Fruit fly (Drosophila melanogaster) whole organism, pupa: Measurements from ENCODE around the gene CG2124.

Source experiments
- CG8301 ChIP-seq: fragments of 200-800 bp; sonication (Bioruptor generic); optimal IDR thresholded peaks from 2 replicates; lab custom pipeline; 2018; ENCODE audit warnings: missing biosample characterization, mild to moderate bottlenecking, missing genetic modification characterization
- EcR ChIP-seq: fragments of 200-800 bp; sonication (Bioruptor generic); optimal IDR thresholded peaks from 3 replicates; lab custom pipeline; 2019; ENCODE audit warnings: missing biosample characterization, missing genetic modification characterization, mild to moderate bottlenecking, moderate library complexity, missing genetic modification reagents
- Pif1A ChIP-seq: fragments of 200-800 bp; sonication (Bioruptor generic); optimal IDR thresholded peaks from 3 replicates; lab custom pipeline; 2016; ENCODE audit warnings: missing biosample characterization, missing genetic modification characterization
- Snoo ChIP-seq: fragments of 200-800 bp; sonication (Bioruptor generic); optimal IDR thresholded peaks from 3 replicates; lab custom pipeline; 2017; ENCODE audit warnings: missing biosample characterization, mild to moderate bottlenecking, missing genetic modification characterization, inconsistent platforms

DNA sequence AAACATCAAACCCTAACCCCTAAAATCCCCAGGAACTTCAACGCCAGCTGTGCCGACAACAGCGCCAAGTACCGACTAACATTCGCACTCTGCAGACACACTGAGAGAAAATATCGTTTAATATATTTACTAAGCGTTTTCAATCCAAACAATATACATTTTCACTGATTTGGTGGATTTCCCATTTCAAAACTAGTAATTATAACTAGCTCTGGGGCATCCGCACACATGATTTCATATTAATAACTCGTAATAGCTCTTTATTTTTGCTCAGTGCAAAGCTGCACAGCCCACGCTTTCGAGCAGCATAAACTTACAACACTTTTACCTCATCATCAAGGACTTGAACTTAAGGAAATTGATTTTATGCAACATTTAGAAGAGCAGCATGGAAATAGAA, 31.8 kb upstream of the CG2124 start:
- TF ChIP-seq Pif1A (GFP tag; lab: Kevin White, UChicago) (no peak), Snoo (tag; lab: Kevin White, UChicago) (no peak), EcR (GFP tag; lab: Kevin White, UChicago) (no peak), CG8301 (tag; lab: Kevin White, UChicago) (no peak)
